Worm (Caenorhabditis elegans): ENCODE measurements around the gene ugt-51.

ce11 chrV:5194508-5194907 is 17.4 kb upstream of the ugt-51 start, which contains the start of gene abu-8:
- no peak for TF ChIP-seq mef-2 (tag; optimal IDR thresholded peaks at IDR 0.05)
- no peak for TF ChIP-seq skn-1 (tag; optimal IDR thresholded peaks at IDR 0.05)
- TF ChIP-seq egl-13 (tag; optimal IDR thresholded peaks at IDR 0.05), result no peak
- TF ChIP-seq ztf-11 (tag; optimal IDR thresholded peaks at IDR 0.05), result no peak
- TF ChIP-seq fkh-10 (GFP tag; optimal IDR thresholded peaks at IDR 0.05), result no peak
- TF ChIP-seq nhr-90 (tag; optimal IDR thresholded peaks at IDR 0.05; ENCODE audit: poor library complexity), result no peak
